Fruit fly (Drosophila melanogaster): Measurements from ENCODE around the gene Galphaf.

Gene Galphaf

DNA sequence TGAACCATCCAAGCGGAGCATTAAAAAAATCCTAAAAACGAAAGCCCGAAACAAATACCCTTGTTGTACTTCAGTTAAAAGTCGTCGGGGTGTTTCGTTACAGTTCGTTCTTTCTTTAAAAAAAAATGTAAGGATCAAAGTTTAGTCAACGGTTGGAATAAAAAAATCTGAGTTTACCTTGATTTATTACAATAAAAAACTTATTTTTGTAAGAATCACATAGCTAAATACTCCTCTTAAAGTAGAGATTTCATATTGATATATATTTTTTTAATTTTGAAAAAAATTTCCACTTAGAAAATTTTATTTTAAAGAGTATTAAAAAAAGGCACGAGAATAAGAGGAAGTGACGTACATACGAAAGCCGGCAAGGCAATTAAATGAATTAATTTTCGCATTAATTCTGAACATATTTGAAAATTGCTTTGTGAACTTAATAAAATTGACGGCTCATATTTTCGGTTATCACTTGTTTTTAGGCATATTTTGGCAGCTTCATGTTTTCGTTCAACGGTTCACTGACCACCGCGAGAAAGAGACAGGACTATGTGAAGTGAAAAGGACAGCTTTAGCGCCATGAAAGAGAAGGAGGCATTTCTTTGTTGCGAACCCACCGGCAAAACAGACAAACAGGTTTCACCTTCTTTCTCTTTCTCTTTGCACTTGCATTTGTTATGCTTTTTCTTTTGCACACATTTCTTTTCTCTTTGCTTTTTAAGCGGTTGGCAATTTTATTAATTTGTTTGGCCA, 28.9 kb downstream of the Galphaf start (continued):
- TF ChIP-seq ss (GFP tag; optimal IDR thresholded peaks at IDR 0.05) (no peak), CG10631 (GFP tag; optimal IDR thresholded peaks at IDR 0.05) (peak; percentile 19), Smox (GFP tag; optimal IDR thresholded peaks at IDR 0.05) (peak; percentile 40), dac (GFP tag; optimal IDR thresholded peaks at IDR 0.05) (no peak), CG6792 (GFP tag; optimal IDR thresholded peaks at IDR 0.05) (peak; percentile 5), esn (GFP tag; optimal IDR thresholded peaks at IDR 0.05) (peak; percentile 71), OdsH (GFP tag; optimal IDR thresholded peaks at IDR 0.05) (peak; percentile 4), Eip93F (GFP tag; optimal IDR thresholded peaks at IDR 0.05) (no peak), CG32006 (GFP tag; optimal IDR thresholded peaks at IDR 0.05) (peak; percentile 35), CG1621 (tag; optimal IDR thresholded peaks at IDR 0.05) (no peak), CG3032 (tag; optimal IDR thresholded peaks at IDR 0.05) (peak; percentile 18), Sox102F (GFP tag; optimal IDR thresholded peaks at IDR 0.05) (peak; percentile 55), CG10669 (GFP tag; optimal IDR thresholded peaks at IDR 0.05) (no peak), CG9139 (GFP tag; optimal IDR thresholded peaks at IDR 0.05) (no peak), CG7368 (GFP tag; optimal IDR thresholded peaks at IDR 0.05) (no peak), salr (GFP tag; optimal IDR thresholded peaks at IDR 0.05) (no peak), CG8632 (GFP tag; optimal IDR thresholded peaks at IDR 0.05) (peak; percentile 19), CG11762 (GFP tag; optimal IDR thresholded peaks at IDR 0.05; ENCODE audit: insufficient read depth) (no peak), Ets21C (GFP tag; optimal IDR thresholded peaks at IDR 0.05) (no peak), CG6163 (GFP tag; IDR thresholded peaks at IDR 0.05) (0 out of 3 replicates have a peak, but pooled peaks have one; percentile 3), CG11902 (GFP tag; optimal IDR thresholded peaks at IDR 0.05) (no peak), CG6854 (GFP tag; optimal IDR thresholded peaks at IDR 0.05) (peak; percentile 31), cyc (GFP tag; optimal IDR thresholded peaks at IDR 0.05) (peak; percentile 12), Hr38 (GFP tag; optimal IDR thresholded peaks at IDR 0.05) (no peak), acj6 (GFP tag; optimal IDR thresholded peaks at IDR 0.05) (peak; percentile 7), CG8119 (GFP tag; IDR thresholded peaks at IDR 0.05) (no peak; the same call in 2 of the 3 replicates), Lpt (GFP tag; optimal IDR thresholded peaks at IDR 0.05) (no peak), Ets96B (tag; optimal IDR thresholded peaks at IDR 0.05) (peak; percentile 8), Eip78C (GFP tag) (peak; percentile 69), eg (GFP tag; IDR thresholded peaks at IDR 0.05) (peak; percentile 24; the same call in 1 of the 3 replicates)

DNA sequence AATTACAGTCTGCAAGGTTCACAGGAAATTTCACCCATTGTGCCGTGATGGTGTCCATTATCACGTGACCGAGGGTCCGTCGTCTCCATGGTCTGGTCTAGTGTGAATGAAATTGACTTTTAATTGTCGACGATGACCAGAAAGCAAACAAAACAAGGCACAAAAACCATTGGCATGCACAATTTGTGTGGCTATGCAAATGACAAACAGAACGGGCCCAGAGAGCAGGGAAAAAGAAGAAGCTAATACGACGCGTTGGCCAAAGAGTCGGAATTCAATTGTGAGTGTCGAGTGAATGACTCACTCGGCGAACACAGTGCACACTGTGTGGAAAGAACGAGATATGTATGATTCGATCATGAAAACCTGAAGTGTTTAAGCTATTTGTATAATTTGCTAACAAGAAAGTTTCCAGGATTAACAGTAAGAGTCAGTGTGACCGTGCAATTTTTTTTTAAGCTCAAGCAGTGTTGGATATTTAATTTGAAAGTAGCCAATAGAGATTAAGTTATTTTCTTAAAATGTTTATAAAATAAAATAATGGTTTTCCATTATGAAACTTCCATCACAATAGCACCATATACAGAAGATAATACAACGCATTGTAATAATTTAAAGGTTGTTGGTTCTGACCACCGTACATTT, 32.0 kb downstream of the Galphaf start:
- TF ChIP-seq fkh (GFP tag; optimal IDR thresholded peaks at IDR 0.05) (no peak), Eip78C (GFP tag) (peak; percentile 60), Sox14 (GFP tag; optimal IDR thresholded peaks at IDR 0.05) (no peak), ss (GFP tag; optimal IDR thresholded peaks at IDR 0.05) (no peak), CG6854 (GFP tag; optimal IDR thresholded peaks at IDR 0.05) (no peak), CG9139 (GFP tag; optimal IDR thresholded peaks at IDR 0.05) (no peak), acj6 (GFP tag; optimal IDR thresholded peaks at IDR 0.05) (no peak), CG6808 (GFP tag; optimal IDR thresholded peaks at IDR 0.05) (no peak), svp (GFP tag) (no peak), CG3919 (GFP tag; optimal IDR thresholded peaks at IDR 0.05) (no peak), eg (GFP tag; IDR thresholded peaks at IDR 0.05) (no peak), achi (GFP tag; optimal IDR thresholded peaks at IDR 0.05) (peak; percentile 4), Met (GFP tag; optimal IDR thresholded peaks at IDR 0.05) (peak; percentile 19), esn (GFP tag; optimal IDR thresholded peaks at IDR 0.05) (peak; percentile 15), lz (GFP tag; optimal IDR thresholded peaks at IDR 0.05) (no peak), CG6163 (GFP tag; IDR thresholded peaks at IDR 0.05) (peak; percentile 24; the same call in 1 of the 3 replicates), salr (GFP tag; optimal IDR thresholded peaks at IDR 0.05) (peak in 1 of 2 experiments; percentile 11), Hr4 (GFP tag; optimal IDR thresholded peaks at IDR 0.05) (peak; percentile 52), topi (GFP tag; optimal IDR thresholded peaks at IDR 0.05) (peak; percentile 13), Eip75B (GFP tag; optimal IDR thresholded peaks at IDR 0.05) (no peak), CG10631 (GFP tag; optimal IDR thresholded peaks at IDR 0.05) (peak; percentile 13), CG32006 (GFP tag; optimal IDR thresholded peaks at IDR 0.05) (peak; percentile 51), pdm3 (GFP tag; optimal IDR thresholded peaks at IDR 0.05) (no peak), Hr38 (GFP tag; optimal IDR thresholded peaks at IDR 0.05) (no peak), dac (GFP tag; optimal IDR thresholded peaks at IDR 0.05) (no peak), OdsH (GFP tag; optimal IDR thresholded peaks at IDR 0.05) (peak; percentile 25), CG6792 (GFP tag; optimal IDR thresholded peaks at IDR 0.05) (no peak), CG8319 (GFP tag; optimal IDR thresholded peaks at IDR 0.05) (no peak), CG11762 (GFP tag; optimal IDR thresholded peaks at IDR 0.05; ENCODE audit: insufficient read depth) (no peak), CG15336 (GFP tag; IDR thresholded peaks at IDR 0.05) (no peak), CG6276 (GFP tag; optimal IDR thresholded peaks at IDR 0.05) (no peak)

Data from whole organism, prepupa.